Fruit fly (Drosophila melanogaster) whole organism, embryonic: ENCODE data around the gene Chrac-14.

ENCODE experiments used
- CG12391 ChIP-seq: fragments of 200-800 bp; sonication (Bioruptor generic); optimal IDR thresholded peaks from 3 replicates; lab custom pipeline; 2018; ENCODE audit warnings: missing biosample characterization, mild to moderate bottlenecking, missing genetic modification characterization, moderate library complexity
- CG18619 ChIP-seq: fragments of 200-800 bp; sonication (Bioruptor generic); optimal IDR thresholded peaks from 3 replicates; lab custom pipeline; 2017; ENCODE audit warnings: missing biosample characterization, mild to moderate bottlenecking, missing genetic modification characterization
- Hsf ChIP-seq: fragments of 200-800 bp; sonication (Bioruptor generic); optimal IDR thresholded peaks from 3 replicates; lab custom pipeline; 2016; ENCODE audit warnings: missing biosample characterization, missing genetic modification characterization

dm6 chr2L:8461782-8462453 is 24.7 kb downstream of the Chrac-14 start:
- TF ChIP-seq Hsf (GFP tag; lab: Kevin White, UChicago) (peak; percentile 11), CG12391 (tag; lab: Kevin White, UChicago) (peak; percentile 47), CG18619 (GFP tag; lab: Kevin White, UChicago) (peak; percentile 42)
